Fruit fly (Drosophila melanogaster): ENCODE measurements around the gene bwa.

Gene bwa

DNA sequence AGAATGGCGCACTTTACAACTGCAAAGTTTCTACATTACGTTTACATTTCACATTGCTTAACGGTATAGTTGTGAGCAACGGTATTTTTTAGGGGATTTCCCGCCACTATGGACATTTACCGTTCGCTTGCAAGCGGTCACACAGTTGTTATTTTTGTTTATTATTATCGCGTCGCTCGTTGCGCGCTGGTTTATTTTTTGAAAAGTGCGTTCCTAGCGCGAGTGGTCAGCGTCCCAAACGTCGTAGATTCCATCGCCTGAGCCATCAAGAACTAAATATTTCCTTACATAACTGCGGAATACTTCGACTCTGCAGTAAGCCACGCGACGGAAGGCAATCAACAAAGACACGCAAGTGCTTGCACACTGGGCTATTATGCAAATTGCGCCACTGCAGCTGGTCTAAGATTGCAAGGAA is at the start of gene bwa:
bwa (plus strand) TSS at position 159 of the 418 bp plus-strand sequence.
- no peak for TF ChIP-seq CG17806 (tag; optimal IDR thresholded peaks at IDR 0.05)
- peak; percentile 36; the same call in 1 of the 3 replicates for TF ChIP-seq fd96Ca (GFP tag; IDR thresholded peaks at IDR 0.05)
- TF ChIP-seq CG8301 (tag; optimal IDR thresholded peaks at IDR 0.05): no peak
- TF ChIP-seq CG13204 (GFP tag; optimal IDR thresholded peaks at IDR 0.05): no peak
- TF ChIP-seq Pif1A (GFP tag; optimal IDR thresholded peaks at IDR 0.05): no peak
- TF ChIP-seq CG14655 (GFP tag; optimal IDR thresholded peaks at IDR 0.05): no peak
- peak; percentile 13 for TF ChIP-seq EcR (GFP tag; optimal IDR thresholded peaks at IDR 0.05)
- TF ChIP-seq CG9948 (tag; optimal IDR thresholded peaks at IDR 0.05): no peak
- TF ChIP-seq CG15710 (tag; optimal IDR thresholded peaks at IDR 0.05): no peak
- TF ChIP-seq rn (GFP tag; IDR thresholded peaks at IDR 0.05): no peak
- TF ChIP-seq gl (tag; optimal IDR thresholded peaks at IDR 0.05): peak; percentile 19
- no peak for TF ChIP-seq CG12605 (GFP tag; IDR thresholded peaks at IDR 0.05)
- no peak for TF ChIP-seq CG10348 (GFP tag; IDR thresholded peaks at IDR 0.05)
- TF ChIP-seq Snoo (tag; optimal IDR thresholded peaks at IDR 0.05): no peak
- no peak for TF ChIP-seq CG4496 (GFP tag; IDR thresholded peaks at IDR 0.05)
- TF ChIP-seq CG8159 (tag; optimal IDR thresholded peaks at IDR 0.05): no peak

DNA sequence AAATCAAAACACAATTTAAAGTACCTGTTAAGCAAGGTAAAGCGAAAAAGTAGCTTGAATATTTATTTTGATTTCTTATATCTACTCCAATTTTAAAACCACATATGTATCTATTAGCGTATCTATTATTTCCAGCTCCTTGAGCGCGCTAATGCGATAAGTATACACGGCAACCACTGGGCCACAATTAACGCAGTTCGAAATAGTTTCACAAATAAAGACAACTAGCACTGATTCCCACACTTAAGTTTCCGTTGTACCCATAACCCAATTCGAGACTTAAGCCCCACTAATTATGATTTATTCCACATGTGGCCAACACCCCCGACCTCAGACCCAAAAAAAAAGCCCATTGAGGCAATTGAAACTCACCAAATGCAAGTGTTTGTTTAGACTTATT is 49.7 kb upstream of the bwa start:
- TF ChIP-seq CG14655 (GFP tag; optimal IDR thresholded peaks at IDR 0.05) (no peak), Pif1B (GFP tag; optimal IDR thresholded peaks at IDR 0.05) (no peak), CG32121 (GFP tag; IDR thresholded peaks at IDR 0.05) (no peak), Pif1A (GFP tag; optimal IDR thresholded peaks at IDR 0.05) (no peak)

DNA sequence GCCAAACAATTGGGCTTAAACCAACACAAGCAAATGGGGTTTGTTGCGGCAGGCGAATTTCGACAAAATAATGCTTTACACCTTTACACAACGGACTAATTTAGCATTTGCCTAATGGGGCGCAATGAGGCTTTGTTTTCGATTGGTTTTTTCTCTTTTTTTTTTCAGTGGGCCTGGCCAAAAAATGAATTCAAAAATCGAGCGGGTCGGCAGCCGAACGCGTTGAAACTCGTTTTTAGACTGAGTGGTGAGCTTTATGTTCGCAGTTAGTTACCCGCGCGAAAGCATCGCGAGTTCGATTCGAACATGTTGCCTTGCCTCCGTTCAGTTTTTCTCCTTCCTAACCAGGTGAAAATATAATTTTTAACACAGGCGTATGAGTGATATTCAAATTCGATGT is 49.1 kb upstream of the bwa start, which contains the start of gene CG43861:
CG43861 (minus strand) TSS at position 228 of the 400 bp plus-strand sequence.
- peak; percentile 16; the same call in 1 of the 2 replicates for TF ChIP-seq Ets98B (GFP tag; IDR thresholded peaks at IDR 0.05)
- TF ChIP-seq CG14655 (GFP tag; optimal IDR thresholded peaks at IDR 0.05): peak; percentile 46
- no peak for TF ChIP-seq EcR (GFP tag; optimal IDR thresholded peaks at IDR 0.05)
- TF ChIP-seq CG4496 (GFP tag; IDR thresholded peaks at IDR 0.05): 0 out of 3 replicates have a peak, but pooled peaks have one; percentile 37
- TF ChIP-seq CG9948 (tag; optimal IDR thresholded peaks at IDR 0.05): peak; percentile 19
- peak; percentile 14 for TF ChIP-seq CG8159 (tag; optimal IDR thresholded peaks at IDR 0.05)
- TF ChIP-seq D1 (tag; optimal IDR thresholded peaks at IDR 0.05): no peak
- TF ChIP-seq CG8301 (tag; optimal IDR thresholded peaks at IDR 0.05): peak; percentile 43

DNA sequence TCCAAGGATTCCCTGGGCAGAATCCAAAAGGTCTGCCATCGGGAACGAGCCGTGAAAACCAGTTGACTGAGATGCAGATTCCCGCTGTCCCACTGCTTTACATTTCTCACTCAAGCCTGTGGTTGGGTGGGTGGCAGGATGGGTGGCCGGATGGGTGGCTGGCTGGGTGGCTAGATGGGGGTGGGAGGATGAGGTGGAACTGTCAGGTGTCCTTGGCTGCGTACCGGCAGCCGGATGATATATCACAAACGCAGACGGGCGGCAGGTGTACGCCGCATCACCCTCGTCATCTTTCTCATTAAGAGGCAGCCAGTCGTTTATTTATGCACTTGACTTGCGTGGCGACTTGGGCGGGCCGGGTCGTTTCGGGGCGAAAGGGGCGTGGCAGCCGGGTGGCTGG is 46.1 kb upstream of the bwa start:
- TF ChIP-seq Pif1B (GFP tag; optimal IDR thresholded peaks at IDR 0.05) (no peak), CG13204 (GFP tag; optimal IDR thresholded peaks at IDR 0.05) (peak; percentile 15)

DNA sequence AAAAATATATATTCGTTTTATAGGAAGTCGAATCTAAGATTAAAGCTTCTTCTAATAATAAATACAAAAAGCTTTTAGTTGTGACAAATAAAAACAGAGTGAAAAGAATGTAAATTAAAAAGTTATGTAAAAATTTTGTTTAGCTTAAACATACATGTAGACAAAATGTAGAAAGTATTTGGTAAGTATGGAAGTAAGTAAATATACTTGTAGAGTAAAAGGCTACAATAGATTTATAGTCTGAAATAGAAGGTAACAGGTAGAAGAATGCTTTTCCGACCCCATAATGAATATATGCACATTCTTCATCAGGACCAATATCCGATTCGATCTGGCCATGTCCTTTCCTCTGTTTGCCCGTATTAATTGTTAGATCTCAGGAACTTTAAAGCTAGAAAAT is 41.9 kb upstream of the bwa start:
- no peak for TF ChIP-seq CG10348 (GFP tag; IDR thresholded peaks at IDR 0.05)

DNA sequence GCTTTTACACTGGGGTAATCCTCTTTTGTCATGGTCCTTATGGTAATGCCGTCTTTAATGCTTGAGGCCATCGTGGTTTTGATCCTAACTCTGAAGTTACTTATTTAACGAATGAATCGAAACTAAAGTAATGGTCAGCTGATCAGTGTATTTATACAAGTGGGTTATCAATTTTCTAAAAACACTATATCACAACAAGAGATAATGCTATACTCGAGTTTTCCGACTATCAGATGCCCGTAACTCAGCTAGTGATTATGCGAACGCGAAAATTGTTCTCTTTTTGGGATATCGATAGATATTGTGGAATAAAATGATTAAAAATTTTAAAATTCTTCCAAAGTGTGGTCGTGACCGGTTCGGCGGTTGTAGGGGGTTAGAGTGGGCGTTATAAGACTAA is 40.5 kb upstream of the bwa start, which contains the start of gene AANATL3:
AANATL3 (minus strand) TSS at position 101 of the 400 bp plus-strand sequence.
- TF ChIP-seq Snoo (tag; optimal IDR thresholded peaks at IDR 0.05) (no peak), D1 (tag; optimal IDR thresholded peaks at IDR 0.05) (no peak), Ets98B (GFP tag; IDR thresholded peaks at IDR 0.05) (no peak), CG10348 (GFP tag; IDR thresholded peaks at IDR 0.05) (no peak), CG17806 (tag; optimal IDR thresholded peaks at IDR 0.05) (no peak), rn (GFP tag; IDR thresholded peaks at IDR 0.05) (no peak), CG14655 (GFP tag; optimal IDR thresholded peaks at IDR 0.05) (no peak), CG8159 (tag; optimal IDR thresholded peaks at IDR 0.05) (no peak), CG34367 (tag; optimal IDR thresholded peaks at IDR 0.05) (no peak), CG15710 (tag; optimal IDR thresholded peaks at IDR 0.05) (no peak), CG4496 (GFP tag; IDR thresholded peaks at IDR 0.05) (no peak), fd96Ca (GFP tag; IDR thresholded peaks at IDR 0.05) (no peak), CG32121 (GFP tag; IDR thresholded peaks at IDR 0.05) (no peak), CG12605 (GFP tag; IDR thresholded peaks at IDR 0.05) (no peak), Pif1A (GFP tag; optimal IDR thresholded peaks at IDR 0.05) (no peak)

DNA sequence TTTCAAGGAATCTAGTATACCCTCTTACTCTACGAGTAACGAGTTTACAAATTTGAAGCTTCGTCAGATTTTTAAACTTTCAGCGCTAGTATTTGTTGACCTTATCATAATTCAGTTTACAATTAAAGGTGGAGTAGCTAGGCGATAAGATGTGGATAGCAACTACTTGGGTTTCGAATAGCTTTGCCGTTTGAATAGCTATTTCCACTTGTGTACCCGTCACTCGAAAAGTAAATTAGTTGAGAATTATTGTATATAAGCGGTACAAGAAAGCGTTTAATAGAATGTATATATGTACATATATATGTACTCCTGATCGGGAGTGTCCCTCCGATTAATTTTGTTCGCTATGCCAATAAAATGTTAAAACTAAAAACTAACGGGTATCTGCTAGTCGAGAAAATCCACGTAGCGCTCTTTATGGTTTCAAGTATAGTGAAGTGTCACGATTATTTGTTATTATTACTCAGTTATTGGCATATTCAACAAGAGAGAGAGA is 39.8 kb upstream of the bwa start:
- TF ChIP-seq CG12605 (GFP tag; IDR thresholded peaks at IDR 0.05): no peak
- TF ChIP-seq rn (GFP tag; IDR thresholded peaks at IDR 0.05): no peak
- no peak for TF ChIP-seq CG10348 (GFP tag; IDR thresholded peaks at IDR 0.05)
- TF ChIP-seq CG17806 (tag; optimal IDR thresholded peaks at IDR 0.05): no peak
- TF ChIP-seq D1 (tag; optimal IDR thresholded peaks at IDR 0.05): no peak
- TF ChIP-seq EcR (GFP tag; optimal IDR thresholded peaks at IDR 0.05): no peak
- no peak for TF ChIP-seq CG9948 (tag; optimal IDR thresholded peaks at IDR 0.05)

All from whole organism, pupa.